Fruit fly (Drosophila melanogaster): Measurements from ENCODE around the gene CG43055.

DNA sequence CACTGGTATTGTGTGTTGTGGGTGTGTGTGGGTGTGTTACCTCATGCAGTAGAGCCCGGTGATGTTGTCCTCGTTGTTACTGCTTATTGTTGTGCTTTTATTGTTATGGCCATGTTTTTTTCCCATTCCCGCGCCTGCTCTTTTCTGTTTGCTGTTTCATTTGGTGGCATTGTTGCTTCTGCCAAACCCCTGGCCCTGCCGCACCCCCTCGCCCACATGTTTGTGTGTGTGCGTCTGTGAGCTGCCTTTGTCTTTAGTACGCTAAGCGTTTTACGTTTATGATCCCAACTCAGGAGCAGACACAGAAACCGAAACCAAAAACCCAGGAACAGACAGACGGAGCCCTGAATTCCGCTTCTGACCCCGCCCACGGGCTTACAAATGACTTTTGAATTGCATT, 3.1 kb downstream of the CG43055 start:
- TF ChIP-seq Lpt (GFP tag; optimal IDR thresholded peaks at IDR 0.05), result no peak
- TF ChIP-seq CG15336 (GFP tag; IDR thresholded peaks at IDR 0.05), result no peak

Measured in whole organism, prepupa.